Worm (Caenorhabditis elegans) whole organism, dauer: ENCODE measurements around the gene srh-15.

Experiments
- unc-62 ChIP-seq: sonication (generic microtip); optimal IDR thresholded peaks from 2 replicates; lab custom pipeline; 2017; ENCODE audit warnings: missing biosample characterization, missing genetic modification reagents, missing genetic modification characterization

Gene srh-15

DNA sequence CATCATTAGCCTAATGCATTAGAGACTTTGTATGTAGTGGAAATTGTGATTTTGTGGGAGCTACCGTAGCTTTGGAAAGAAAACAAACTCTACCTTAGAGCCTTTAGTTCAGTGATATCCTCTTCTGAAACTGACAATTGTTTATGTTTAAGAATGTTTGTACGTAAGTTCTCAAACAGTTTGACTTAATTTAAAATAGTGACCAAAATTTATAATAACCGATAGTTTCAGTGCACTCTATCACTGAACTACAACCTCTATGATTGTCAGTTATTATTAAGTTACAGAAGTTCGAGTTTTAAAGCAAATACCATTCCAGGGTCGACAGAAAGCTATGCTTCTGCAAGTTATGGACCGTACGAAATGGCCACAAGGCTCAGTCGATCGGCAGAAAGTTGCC lies 12.2 kb upstream of the srh-15 start, which contains the start of gene C50B6.1:
TSS of gene C50B6.1 (plus strand) at position 301 of the 400 bp plus-strand sequence.
- no peak for TF ChIP-seq unc-62 (GFP tag; lab: Kevin White, UChicago)

ce11 chrV:13309806-13310205 lies 11.0 kb upstream of the srh-15 start:
- no peak for TF ChIP-seq unc-62 (GFP tag; lab: Kevin White, UChicago)

DNA sequence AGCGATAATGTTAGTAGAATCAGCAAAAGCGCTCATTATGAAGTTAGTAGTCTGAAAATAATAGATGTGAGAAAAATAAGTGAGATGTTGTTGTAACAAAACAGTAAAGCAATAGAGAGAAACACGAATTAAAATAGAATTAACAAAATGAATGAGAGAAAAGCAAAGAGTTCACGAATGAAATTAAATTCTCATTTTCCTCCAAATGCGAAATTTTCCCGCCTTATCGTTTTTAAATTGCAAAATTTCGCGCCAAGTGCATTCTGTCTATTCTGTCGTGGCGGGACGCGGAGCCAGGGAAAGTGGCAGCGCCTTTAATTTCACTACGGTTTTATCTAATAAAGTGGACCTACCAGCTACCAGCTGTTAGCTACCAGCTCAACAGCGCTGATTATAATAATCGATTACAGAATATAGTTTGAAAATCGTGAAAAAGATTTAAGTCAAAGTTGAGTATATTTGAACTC lies 8.5 kb upstream of the srh-15 start, which contains the start of gene nasp-2:
TSS of gene nasp-2 (minus strand) at position 51 of the 467 bp plus-strand sequence.
- TF ChIP-seq unc-62 (GFP tag; lab: Kevin White, UChicago) = no peak

DNA sequence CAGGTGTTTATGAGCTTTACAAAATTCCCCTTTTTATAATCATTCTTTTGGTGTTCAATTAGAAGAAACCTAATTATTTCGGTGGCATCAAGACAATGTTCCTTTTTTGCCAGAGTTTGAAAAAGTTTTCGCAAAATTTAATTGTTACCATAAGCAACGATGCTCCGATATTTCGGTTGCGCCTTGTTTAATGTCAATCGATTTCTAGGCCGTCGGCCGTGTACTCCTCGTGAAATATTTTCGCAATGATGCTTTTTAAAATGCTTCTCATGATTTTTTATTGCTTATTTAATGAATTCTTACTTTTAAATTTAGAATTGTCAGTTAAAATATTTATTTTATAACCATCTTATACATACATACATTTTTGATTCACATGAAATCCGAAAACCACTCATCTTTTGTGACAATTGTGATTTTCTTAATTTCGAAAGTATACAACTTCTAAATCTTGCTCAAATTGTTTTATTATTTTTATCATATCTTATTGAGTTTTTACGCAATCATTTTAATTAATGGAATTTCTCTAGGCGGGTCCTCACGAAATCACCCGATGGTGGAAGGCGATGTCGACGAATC lies 7.6 kb upstream of the srh-15 start, which contains the start of gene C50B6.3:
TSS of gene C50B6.3 (plus strand) at position 529 of the 579 bp plus-strand sequence.
- no peak for TF ChIP-seq unc-62 (GFP tag; lab: Kevin White, UChicago)

DNA sequence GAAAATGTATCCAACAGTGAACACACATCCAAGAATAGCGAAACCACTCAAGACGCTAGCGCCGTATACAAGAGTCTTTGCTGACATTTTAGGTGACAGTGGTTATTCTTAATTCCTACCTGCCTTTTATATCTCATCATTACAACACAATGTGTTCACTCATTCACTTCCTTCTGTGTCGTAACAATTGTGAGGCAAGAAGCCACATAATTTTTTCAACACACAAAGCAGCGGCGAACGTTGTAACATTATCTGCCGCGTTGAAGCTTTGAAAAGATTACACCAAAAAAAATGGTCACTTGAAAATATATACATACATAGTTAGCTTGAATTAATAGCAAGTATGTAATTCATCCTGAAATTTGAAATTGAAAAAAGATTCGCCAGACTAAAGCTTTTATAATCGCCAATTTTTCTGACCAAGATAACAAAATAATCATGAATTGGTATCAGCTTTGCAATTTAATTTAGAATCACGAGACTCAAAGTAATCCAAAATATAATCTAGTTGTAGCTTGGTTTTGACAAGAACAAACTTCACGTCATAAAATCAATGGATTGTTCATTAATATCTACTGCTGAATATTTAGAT lies 2.8 kb upstream of the srh-15 start, which contains the start of the genes col-161 and srh-18:
TSS of gene col-161 (minus strand) at position 101 of the 592 bp plus-strand sequence.
TSS of gene srh-18 (plus strand) at position 542 of the 592 bp plus-strand sequence.
- TF ChIP-seq unc-62 (GFP tag; lab: Kevin White, UChicago) = no peak

ce11 chrV:13324933-13325760 lies 4.4 kb downstream of the srh-15 start, which contains the start of gene C50B6.7:
Gene C50B6.7 (minus strand): TSS chrV:13324983.
- no peak for TF ChIP-seq unc-62 (GFP tag; lab: Kevin White, UChicago)

ce11 chrV:13327463-13327862 lies 6.7 kb downstream of the srh-15 start, which contains the start of gene str-37:
Gene str-37 (plus strand): TSS chrV:13327763.
- TF ChIP-seq unc-62 (GFP tag; lab: Kevin White, UChicago) = no peak

DNA sequence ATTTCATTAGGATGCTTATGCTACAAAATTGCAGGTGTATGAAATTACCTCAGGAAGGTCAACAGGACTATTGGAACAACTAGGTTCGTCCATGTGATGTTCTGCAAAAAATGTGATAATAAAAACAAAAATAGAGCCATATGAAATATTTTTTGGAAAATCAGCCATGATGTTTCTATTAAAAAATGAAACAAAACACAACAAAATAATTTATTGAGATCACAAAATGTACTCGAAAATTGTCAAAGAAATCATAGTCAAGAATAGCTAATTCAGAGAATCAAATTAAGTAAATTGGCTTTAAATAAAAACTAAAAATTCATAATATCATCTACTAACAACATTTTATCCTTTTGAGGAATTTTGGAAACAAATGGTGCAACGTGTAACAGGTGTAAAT lies 10.1 kb downstream of the srh-15 start, which contains the start of gene nhr-129:
TSS of gene nhr-129 (minus strand) at position 101 of the 400 bp plus-strand sequence.
- no peak for TF ChIP-seq unc-62 (GFP tag; lab: Kevin White, UChicago)

- no peak for TF ChIP-seq unc-62 (GFP tag; lab: Kevin White, UChicago)
Measured at ce11 chrV:13333386-13334180, 12.8 kb downstream of the srh-15 start, which contains the start of gene nhr-168. Gene nhr-168 (minus strand): TSS chrV:13333871.

- no peak for TF ChIP-seq unc-62 (GFP tag; lab: Kevin White, UChicago)
Measured at ce11 chrV:13334447-13334846, 13.7 kb downstream of the srh-15 start.

ce11 chrV:13335883-13336419 lies 15.2 kb downstream of the srh-15 start, which contains the start of gene C50B6.9:
Gene C50B6.9 (plus strand): TSS chrV:13336369.
- no peak for TF ChIP-seq unc-62 (GFP tag; lab: Kevin White, UChicago)

- TF ChIP-seq unc-62 (GFP tag; lab: Kevin White, UChicago) = no peak
Measured at ce11 chrV:13338037-13338436, 17.3 kb downstream of the srh-15 start.

- TF ChIP-seq unc-62 (GFP tag; lab: Kevin White, UChicago) = no peak
Measured at ce11 chrV:13339633-13340290, 19.0 kb downstream of the srh-15 start, which contains the start of the genes str-4 and lgc-48. Gene str-4 (minus strand): TSS chrV:13339733. Gene lgc-48 (plus strand): TSS chrV:13340240.

- no peak for TF ChIP-seq unc-62 (GFP tag; lab: Kevin White, UChicago)
Measured at ce11 chrV:13342235-13342634, 21.5 kb downstream of the srh-15 start.
